Worm (Caenorhabditis elegans) whole organism, L3 larva: ENCODE data around the gene F54D12.9.

Source experiments
- aly-2 ChIP-seq: fragments of 150-350 bp; optimal IDR thresholded peaks from 2 replicates; lab custom pipeline; 2014; ENCODE audit warnings: missing biosample characterization, missing genetic modification characterization
- ama-1 ChIP-seq: fragments of 150-350 bp; optimal IDR thresholded peaks from 2 replicates; lab custom pipeline; 2018
- elt-1 ChIP-seq: fragments of 150-350 bp; optimal IDR thresholded peaks from 2 replicates; lab custom pipeline; 2014; ENCODE audit warnings: missing biosample characterization, missing genetic modification characterization
- lin-15B ChIP-seq: fragments of 150-350 bp; optimal IDR thresholded peaks from 2 replicates; lab custom pipeline; 2014; ENCODE audit warnings: missing biosample characterization, missing genetic modification characterization
- nhr-12 ChIP-seq: fragments of 150-350 bp; optimal IDR thresholded peaks from 2 replicates; lab custom pipeline; 2014; ENCODE audit warnings: missing biosample characterization, missing genetic modification characterization
- nhr-28 ChIP-seq: fragments of 150-350 bp; optimal IDR thresholded peaks from 2 replicates; lab custom pipeline; 2014; ENCODE audit warnings: missing biosample characterization, missing genetic modification characterization
- pqm-1 ChIP-seq: fragments of 150-350 bp; optimal IDR thresholded peaks from 2 replicates; lab custom pipeline; 2017; ENCODE audit warnings: missing biosample characterization, missing genetic modification characterization, inconsistent platforms
- unc-39 ChIP-seq: sonication (generic microtip); optimal IDR thresholded peaks from 4 replicates; lab custom pipeline; 2017; ENCODE audit warnings: missing biosample characterization, missing genetic modification characterization

DNA sequence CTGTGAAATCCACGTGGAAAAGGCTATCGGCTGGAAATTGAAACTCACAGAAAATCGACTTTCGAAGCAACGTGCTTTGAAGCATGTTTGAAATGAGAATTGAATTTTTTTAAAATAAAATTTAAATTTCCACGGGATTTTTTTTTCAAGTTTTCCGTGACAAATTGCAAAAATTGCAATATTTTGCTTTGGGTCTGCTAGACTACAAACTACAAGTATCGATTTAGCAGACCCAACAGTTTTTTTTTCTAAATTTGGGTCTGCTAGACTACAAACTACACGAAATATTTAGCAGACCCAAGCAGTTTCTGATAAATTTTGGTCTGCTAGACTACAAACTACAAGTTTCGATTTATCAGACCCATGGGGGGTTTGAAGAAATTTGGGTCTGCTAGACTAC lies 29.9 kb upstream of the F54D12.9 start, which contains the start of gene Y51H7C.9:
- TF ChIP-seq nhr-28 (tag; lab: Kevin White, UChicago): no peak
- TF ChIP-seq unc-39 (tag; lab: Kevin White, UChicago): no peak
- no peak for TF ChIP-seq pqm-1 (tag; lab: Kevin White, UChicago)
- TF ChIP-seq ama-1 (lab: Kevin White, UChicago): no peak
- no peak for TF ChIP-seq aly-2 (tag; lab: Kevin White, UChicago)
- no peak for TF ChIP-seq nhr-12 (tag; lab: Kevin White, UChicago)
- no peak for TF ChIP-seq elt-1 (tag; lab: Kevin White, UChicago)
- TF ChIP-seq lin-15B (tag; lab: Kevin White, UChicago): no peak
